Worm (Caenorhabditis elegans): Measurements from ENCODE around the gene pfas-1.

DNA sequence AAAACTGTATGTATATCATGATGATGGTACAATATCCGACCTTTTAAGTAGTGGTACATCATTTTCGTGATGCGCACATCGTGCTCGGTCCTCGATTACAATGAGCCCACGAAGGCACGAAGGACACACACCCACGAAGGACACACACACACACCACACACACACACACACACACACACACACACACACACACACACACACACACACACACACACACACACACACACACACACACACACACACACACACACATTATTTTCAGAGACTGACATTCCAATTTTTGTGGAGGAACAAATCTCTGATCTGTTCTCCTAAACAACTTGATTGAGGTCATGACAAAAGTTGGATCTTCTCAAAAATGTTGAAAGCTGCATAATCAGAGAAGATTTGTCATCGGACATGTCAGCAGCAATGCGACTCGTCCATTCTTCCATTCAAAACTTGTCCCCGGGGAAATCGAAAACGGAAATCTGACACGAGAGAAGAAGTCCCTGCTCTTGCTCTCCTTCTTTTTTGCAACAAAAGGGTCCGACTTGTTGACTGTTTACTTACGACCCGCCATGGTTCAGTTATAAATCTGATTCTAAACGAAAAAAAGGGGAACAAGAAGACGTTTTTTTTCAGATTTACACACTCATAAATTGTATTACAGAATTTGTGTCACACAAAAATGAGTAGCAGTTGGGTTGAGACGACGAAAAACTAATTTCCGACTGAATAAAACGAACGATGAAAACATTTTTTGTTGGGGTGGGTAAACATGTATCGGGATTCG lies 16.8 kb downstream of the pfas-1 start:
- TF ChIP-seq unc-62 (GFP tag; optimal IDR thresholded peaks at IDR 0.05) (no peak), aly-2 (tag; optimal IDR thresholded peaks at IDR 0.05) (no peak)
